Fruit fly (Drosophila melanogaster) whole organism, embryonic: ENCODE data around the gene Aps.

Source experiments
- Adf1 ChIP-seq: fragments of 200-800 bp; sonication (Bioruptor generic); IDR thresholded peaks from 2 replicates; pipeline ENCODE4 v1.3.6; 2022; ENCODE audit warnings: missing biosample characterization, missing genetic modification characterization
- Atf-2 ChIP-seq: fragments of 200-800 bp; sonication (Bioruptor generic); optimal IDR thresholded peaks from 2 replicates; lab custom pipeline; 2016; ENCODE audit warnings: missing biosample characterization, missing genetic modification characterization
- Atf6 ChIP-seq: fragments of 200-800 bp; sonication (Bioruptor generic); IDR thresholded peaks from 2 replicates; pipeline ENCODE4 v1.3.6; 2022; ENCODE audit warnings: missing biosample characterization, missing genetic modification characterization
- CG10147 ChIP-seq: fragments of 200-800 bp; sonication (Bioruptor generic); optimal IDR thresholded peaks from 2 replicates; lab custom pipeline; 2019; ENCODE audit warnings: missing biosample characterization, mild to moderate bottlenecking, missing genetic modification characterization, moderate library complexity
- CG10267 ChIP-seq: fragments of 200-800 bp; sonication (Bioruptor generic); optimal IDR thresholded peaks from 2 replicates; lab custom pipeline; 2018; ENCODE audit warnings: missing biosample characterization, mild to moderate bottlenecking, missing genetic modification characterization, moderate library complexity
- CG10321 ChIP-seq: fragments of 200-800 bp; sonication (Bioruptor generic); IDR thresholded peaks from 2 replicates; pipeline ENCODE4 v1.3.6; 2022; ENCODE audit warnings: missing biosample characterization, missing genetic modification characterization
- CG11085 ChIP-seq: fragments of 200-800 bp; sonication (Bioruptor generic); IDR thresholded peaks from 2 replicates; pipeline ENCODE4 v1.3.6; 2022; ENCODE audit warnings: missing biosample characterization, missing genetic modification characterization
- CG11560 ChIP-seq: fragments of 200-800 bp; sonication (Bioruptor generic); IDR thresholded peaks from 3 replicates; pipeline ENCODE4 v1.3.6; 2022; ENCODE audit warnings: missing biosample characterization, missing genetic modification characterization
- CG12236 ChIP-seq: fragments of 200-800 bp; sonication (Bioruptor generic); optimal IDR thresholded peaks from 2 replicates; lab custom pipeline; 2016; ENCODE audit warnings: missing biosample characterization, missing genetic modification characterization
- CG1233 ChIP-seq: fragments of 200-800 bp; sonication (Bioruptor generic); optimal IDR thresholded peaks from 4 replicates; lab custom pipeline; 2018; ENCODE audit warnings: missing biosample characterization, mild to moderate bottlenecking, missing genetic modification characterization
- CG12659 ChIP-seq: fragments of 200-800 bp; sonication (Bioruptor generic); optimal IDR thresholded peaks from 3 replicates; lab custom pipeline; 2017; ENCODE audit warnings: mild to moderate bottlenecking, missing biosample characterization, missing genetic modification reagents, missing genetic modification characterization
- CG14667 ChIP-seq: fragments of 200-800 bp; sonication (Bioruptor generic); IDR thresholded peaks from 2 replicates; pipeline ENCODE4 v1.3.6; 2022; ENCODE audit warnings: missing biosample characterization, missing genetic modification characterization
- CG17385 ChIP-seq: fragments of 200-800 bp; sonication (Bioruptor generic); optimal IDR thresholded peaks from 3 replicates; lab custom pipeline; 2018; ENCODE audit warnings: missing biosample characterization, mild to moderate bottlenecking, missing genetic modification characterization
- CG1832 ChIP-seq: fragments of 200-800 bp; sonication (Bioruptor generic); optimal IDR thresholded peaks from 2 replicates; lab custom pipeline; 2017; ENCODE audit warnings: missing biosample characterization, mild to moderate bottlenecking, missing genetic modification characterization, inconsistent platforms
- CG2889 ChIP-seq: fragments of 200-800 bp; sonication (Bioruptor generic); IDR thresholded peaks from 3 replicates; pipeline ENCODE4 v1.3.6; 2022; ENCODE audit warnings: missing biosample characterization, missing genetic modification characterization
- CG43689 ChIP-seq: fragments of 200-800 bp; sonication (Bioruptor generic); IDR thresholded peaks from 2 replicates; pipeline ENCODE4 v1.3.6; 2022; ENCODE audit warnings: missing biosample characterization, missing genetic modification characterization
- CG5953 ChIP-seq: fragments of 200-800 bp; sonication (Bioruptor generic); IDR thresholded peaks from 2 replicates; pipeline ENCODE4 v1.3.6; 2022; ENCODE audit warnings: missing biosample characterization, missing genetic modification characterization
- CG6654 ChIP-seq: fragments of 200-800 bp; sonication (Bioruptor generic); optimal IDR thresholded peaks from 2 replicates; lab custom pipeline; 2017; ENCODE audit warnings: missing biosample characterization, mild to moderate bottlenecking, missing genetic modification characterization
- CG7372 ChIP-seq: fragments of 200-800 bp; sonication (Bioruptor generic); IDR thresholded peaks from 2 replicates; pipeline ENCODE4 v1.3.6; 2022; ENCODE audit warnings: missing biosample characterization, missing genetic modification characterization
- CG7963 ChIP-seq: fragments of 200-800 bp; sonication (Bioruptor generic); IDR thresholded peaks from 3 replicates; pipeline ENCODE4 v1.3.6; 2022; ENCODE audit warnings: missing biosample characterization, missing genetic modification characterization; ENCODE audit not compliant: partially characterized antibody
- CG8924 ChIP-seq: fragments of 200-800 bp; optimal IDR thresholded peaks from 3 replicates; lab custom pipeline; 2019; ENCODE audit warnings: missing biosample characterization, mild to moderate bottlenecking, missing genetic modification characterization, moderate library complexity
- Dbx ChIP-seq: fragments of 200-800 bp; sonication (Bioruptor generic); IDR thresholded peaks from 3 replicates; pipeline ENCODE4 v1.3.6; 2022; ENCODE audit warnings: missing biosample characterization, missing genetic modification characterization
- Dll ChIP-seq: fragments of 200-800 bp; sonication (Bioruptor generic); IDR thresholded peaks from 4 replicates; pipeline ENCODE4 v1.3.6; 2022; ENCODE audit warnings: missing biosample characterization, missing genetic modification characterization; ENCODE audit not compliant: partially characterized antibody
- Doc2 ChIP-seq: fragments of 200-800 bp; sonication (Bioruptor generic); IDR thresholded peaks from 2 replicates; pipeline ENCODE4 v1.3.6; 2022; ENCODE audit warnings: missing biosample characterization, missing genetic modification characterization
- ERR ChIP-seq: fragments of 200-800 bp; sonication (Bioruptor generic); optimal IDR thresholded peaks from 2 replicates; lab custom pipeline; 2016; ENCODE audit warnings: missing biosample characterization, missing genetic modification characterization
- Eip74EF ChIP-seq, 2 experiments: fragments of 200-800 bp in 1 of 2; fragments of >200 bp in 1 of 2; sonication (Bioruptor generic) in 1 of 2; optimal IDR thresholded peaks; 2 replicates each; lab custom pipeline; 2017 to 2019; ENCODE audit warnings: missing biosample characterization in 2 of 2, missing genetic modification characterization in 2 of 2, mild to moderate bottlenecking in 1 of 2, moderate library complexity in 1 of 2
- Hr51 ChIP-seq, 2 experiments: fragments of 200-800 bp; sonication (Bioruptor generic); optimal IDR thresholded peaks; 2 replicates in 1 of 2; 3 replicates in 1 of 2; lab custom pipeline; 2016 to 2018; ENCODE audit warnings: missing biosample characterization in 2 of 2, missing genetic modification characterization in 2 of 2, mild to moderate bottlenecking in 1 of 2, moderate library complexity in 1 of 2
- Kr ChIP-seq: fragments of 200-800 bp; sonication (Bioruptor generic); optimal IDR thresholded peaks from 2 replicates; lab custom pipeline; 2017; ENCODE audit warnings: missing biosample characterization, mild to moderate bottlenecking, missing genetic modification characterization
- Sox100B ChIP-seq: fragments of 200-800 bp; sonication (Bioruptor generic); optimal IDR thresholded peaks from 3 replicates; lab custom pipeline; 2018; ENCODE audit warnings: missing biosample characterization, mild to moderate bottlenecking, missing genetic modification characterization
- ac ChIP-seq: fragments of 200-800 bp; sonication (Bioruptor generic); optimal IDR thresholded peaks from 3 replicates; lab custom pipeline; 2017; ENCODE audit warnings: missing biosample characterization, mild to moderate bottlenecking, missing genetic modification characterization
- al ChIP-seq: fragments of 200-800 bp; sonication (Bioruptor generic); IDR thresholded peaks from 2 replicates; pipeline ENCODE4 v1.3.6; 2022; ENCODE audit warnings: missing biosample characterization, missing genetic modification characterization
- ara ChIP-seq: fragments of 200-800 bp; sonication (Bioruptor generic); IDR thresholded peaks from 2 replicates; pipeline ENCODE4 v1.3.6; 2022; ENCODE audit warnings: missing biosample characterization, missing genetic modification characterization
- az2 ChIP-seq: fragments of 200-800 bp; sonication (Bioruptor generic); optimal IDR thresholded peaks from 3 replicates; lab custom pipeline; 2016; ENCODE audit warnings: missing biosample characterization, missing genetic modification characterization
- bigmax ChIP-seq: fragments of 200-800 bp; sonication (Bioruptor generic); optimal IDR thresholded peaks from 2 replicates; lab custom pipeline; 2018; ENCODE audit warnings: missing biosample characterization, mild to moderate bottlenecking, missing genetic modification characterization
- bsh ChIP-seq, 2 experiments: fragments of 200-800 bp; sonication (Bioruptor generic); optimal IDR thresholded peaks; 2 replicates each; lab custom pipeline; 2017 to 2018; ENCODE audit warnings: mild to moderate bottlenecking in 2 of 2, missing biosample characterization in 2 of 2, missing genetic modification characterization in 2 of 2, moderate library complexity in 1 of 2
- cas ChIP-seq: fragments of 200-800 bp; sonication (Bioruptor generic); IDR thresholded peaks from 2 replicates; pipeline ENCODE4 v1.3.6; 2022; ENCODE audit warnings: missing biosample characterization, missing genetic modification characterization
- cwo ChIP-seq: fragments of 200-800 bp; sonication (Bioruptor generic); optimal IDR thresholded peaks from 3 replicates; lab custom pipeline; 2017; ENCODE audit warnings: missing biosample characterization, missing genetic modification characterization, mild to moderate bottlenecking, moderate library complexity, missing genetic modification reagents
- da ChIP-seq: fragments of 200-800 bp; sonication (Bioruptor generic); optimal IDR thresholded peaks from 2 replicates; lab custom pipeline; 2016; ENCODE audit warnings: missing biosample characterization, missing genetic modification characterization
- dati ChIP-seq: fragments of 200-800 bp; sonication (Bioruptor generic); IDR thresholded peaks from 2 replicates; pipeline ENCODE4 v1.3.6; 2022; ENCODE audit warnings: missing biosample characterization, missing genetic modification characterization
- gsb ChIP-seq: fragments of 200-800 bp; sonication (Bioruptor generic); IDR thresholded peaks from 2 replicates; pipeline ENCODE4 v1.3.6; 2022; ENCODE audit warnings: missing biosample characterization, missing genetic modification characterization
- h ChIP-seq: fragments of >200 bp; optimal IDR thresholded peaks from 2 replicates; lab custom pipeline; 2017
- run ChIP-seq: fragments of 200-800 bp; sonication (Bioruptor generic); optimal IDR thresholded peaks from 3 replicates; lab custom pipeline; 2018; ENCODE audit warnings: missing biosample characterization, mild to moderate bottlenecking, missing genetic modification characterization
- schlank ChIP-seq: fragments of 200-800 bp; sonication (Bioruptor generic); optimal IDR thresholded peaks from 2 replicates; lab custom pipeline; 2018; ENCODE audit warnings: missing biosample characterization, mild to moderate bottlenecking, missing genetic modification characterization
- sd ChIP-seq: fragments of 200-800 bp; sonication (Bioruptor generic); optimal IDR thresholded peaks from 3 replicates; lab custom pipeline; 2018; ENCODE audit warnings: missing biosample characterization, mild to moderate bottlenecking, missing genetic modification characterization, moderate library complexity
- sna ChIP-seq: fragments of 200-800 bp; sonication (Bioruptor generic); IDR thresholded peaks from 2 replicates; pipeline ENCODE4 v1.3.6; 2022; ENCODE audit warnings: missing biosample characterization, missing genetic modification characterization; ENCODE audit not compliant: partially characterized antibody
- sob ChIP-seq: fragments of 200-800 bp; sonication (Bioruptor generic); IDR thresholded peaks from 2 replicates; pipeline ENCODE4 v1.3.6; 2022; ENCODE audit warnings: missing biosample characterization, missing genetic modification characterization
- sr ChIP-seq: fragments of 200-800 bp; sonication (Bioruptor generic); IDR thresholded peaks from 3 replicates; pipeline ENCODE4 v1.3.6; 2022; ENCODE audit warnings: missing biosample characterization, missing genetic modification characterization
- tgo ChIP-seq: fragments of 200-800 bp; sonication (Bioruptor generic); IDR thresholded peaks from 3 replicates; pipeline ENCODE4 v1.3.6; 2022; ENCODE audit warnings: missing biosample characterization, missing genetic modification characterization
- vvl ChIP-seq: fragments of 200-800 bp; sonication (Bioruptor generic); IDR thresholded peaks from 2 replicates; pipeline ENCODE4 v1.3.6; 2022; ENCODE audit warnings: missing biosample characterization, missing genetic modification characterization

Gene Aps

dm6 chr3L:10855419-10856213 is 43.3 kb downstream of the Aps start (continued):
- TF ChIP-seq tgo (GFP tag; lab: Robert Waterston, UW) (peak; percentile 89), sd (tag; lab: Kevin White, UChicago) (peak; percentile 66), bigmax (GFP tag; lab: Kevin White, UChicago) (no peak), CG11085 (GFP tag; lab: Robert Waterston, UW) (no peak; the same call in none of the 2 replicates), sr (GFP tag; lab: Robert Waterston, UW) (no peak), schlank (tag; lab: Kevin White, UChicago) (peak; percentile 51), ERR (no peak), bsh (GFP tag; optimal IDR thresholded peaks at IDR 0.05; lab: Kevin White, UChicago) (peak; percentile 80 to 88), cwo (peak; percentile 86), gsb (GFP tag; lab: Robert Waterston, UW) (peak; percentile 56), CG10147 (peak; percentile 85), CG10267 (tag; lab: Kevin White, UChicago) (peak; percentile 88), CG5953 (GFP tag; lab: Robert Waterston, UW) (peak; percentile 73; the same call in 1 of the 2 replicates), CG12236 (GFP tag; lab: Kevin White, UChicago) (no peak), CG1233 (peak; percentile 85), ac (peak; percentile 79), Atf6 (peak; percentile 81), az2 (GFP tag; lab: Kevin White, UChicago) (peak; percentile 78), ara (GFP tag; lab: Robert Waterston, UW) (peak; percentile 81), CG12659 (GFP tag; lab: Kevin White, UChicago) (peak; percentile 88), Dbx (GFP tag; lab: Robert Waterston, UW) (peak; percentile 81), CG10321 (peak; percentile 26; the same call in 1 of the 2 replicates), CG6654 (GFP tag; lab: Kevin White, UChicago) (peak; percentile 68), Hr51 (GFP tag; optimal IDR thresholded peaks at IDR 0.05; lab: Kevin White, UChicago) (peak; percentile 14 to 91), cas (GFP tag; lab: Robert Waterston, UW) (peak; percentile 62; the same call in 1 of the 2 replicates), Adf1 (GFP tag; lab: Robert Waterston, UW) (peak; percentile 76), CG2889 (peak; percentile 57; the same call in 1 of the 3 replicates), da (no peak), Doc2 (GFP tag; lab: Robert Waterston, UW) (no peak), Kr (GFP tag; lab: Kevin White, UChicago) (no peak), CG14667 (GFP tag; lab: Robert Waterston, UW) (no peak; the same call in 1 of the 2 replicates), CG17385 (GFP tag; lab: Kevin White, UChicago) (peak; percentile 81), CG1832 (GFP tag; lab: Kevin White, UChicago) (no peak), CG43689 (GFP tag; lab: Robert Waterston, UW) (peak; percentile 64; the same call in 1 of the 2 replicates), CG11560 (tag; lab: Robert Waterston, UW) (peak; percentile 70; the same call in 1 of the 3 replicates), Eip74EF (GFP tag; optimal IDR thresholded peaks at IDR 0.05; lab: Kevin White, UChicago) (peak in 1 of 2 experiments; percentile 80), dati (GFP tag; lab: Robert Waterston, UW) (peak; percentile 56; the same call in 1 of the 2 replicates), Sox100B (GFP tag; lab: Kevin White, UChicago) (peak; percentile 90), CG7372 (peak; percentile 74), h (no peak), Atf-2 (GFP tag; lab: Kevin White, UChicago) (no peak), Dll (GFP tag; lab: Robert Waterston, UW) (no peak), sob (GFP tag; lab: Robert Waterston, UW) (peak; percentile 67), CG7963 (no peak), sna (no peak), CG8924 (tag; lab: Kevin White, UChicago) (peak; percentile 94), run (tag; lab: Kevin White, UChicago) (peak; percentile 55), vvl (peak; percentile 90), al (GFP tag; lab: Robert Waterston, UW) (peak; percentile 62)
